Worm (Caenorhabditis elegans) whole organism, midembryonic: ENCODE measurements around the gene R53.5.

ENCODE experiments used
- ref-1 ChIP-seq: fragments of 200-800 bp; sonication (Bioruptor generic); conservative IDR thresholded peaks from 2 replicates; pipeline ENCODE4 v1.3.6; 2022; ENCODE audit warnings: missing genetic modification reagents, missing genetic modification characterization, missing compliant biosample characterization
- tab-1 ChIP-seq: fragments of 200-800 bp; sonication (Bioruptor generic); IDR thresholded peaks from 2 replicates; pipeline ENCODE4 v1.3.6; 2022; ENCODE audit warnings: missing genetic modification characterization, missing compliant biosample characterization
- ztf-29 ChIP-seq: fragments of 200-800 bp; sonication (Bioruptor generic); IDR thresholded peaks from 2 replicates; pipeline ENCODE4 v1.3.6; 2022; ENCODE audit warnings: missing genetic modification reagents, missing genetic modification characterization, missing compliant biosample characterization

DNA sequence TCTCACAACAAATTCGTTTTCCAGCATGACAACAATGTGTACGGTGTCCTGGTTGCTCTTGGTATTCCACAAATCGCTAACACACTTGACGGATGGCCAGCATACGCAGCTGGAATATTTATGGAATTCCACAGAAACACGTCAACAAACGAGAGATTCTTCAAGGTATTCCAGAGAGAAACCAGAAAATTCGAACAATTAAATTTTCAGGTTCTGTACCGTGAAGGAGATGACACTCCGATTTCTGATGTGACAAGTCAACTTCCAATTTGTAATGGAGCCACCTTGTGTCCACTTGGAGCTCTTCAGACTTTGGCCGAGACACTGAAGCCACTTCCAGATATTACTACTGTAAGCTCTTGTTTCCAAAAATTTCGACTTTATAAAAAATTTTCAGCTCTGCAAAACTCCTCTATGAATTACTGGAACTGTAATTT is 36.3 kb downstream of the R53.5 start:
- TF ChIP-seq ref-1 (GFP tag; lab: Robert Waterston, UW) (no peak), ztf-29 (no peak), tab-1 (GFP tag; lab: Robert Waterston, UW) (no peak)
